Worm (Caenorhabditis elegans) whole organism, L3 larva: ENCODE measurements around the gene F35H10.2.
A peak's percentile ranks its signal among the peaks of the same experiment; 100 is the strongest.

Source experiments
- R02D3.7 ChIP-seq: fragments of 150-350 bp; optimal IDR thresholded peaks from 2 replicates; lab custom pipeline; 2014; ENCODE audit warnings: missing biosample characterization, missing genetic modification characterization
- ZK546.5 ChIP-seq: sonication (generic microtip); optimal IDR thresholded peaks from 2 replicates; lab custom pipeline; 2017; ENCODE audit warnings: missing biosample characterization, missing genetic modification characterization
- aly-2 ChIP-seq: fragments of 150-350 bp; optimal IDR thresholded peaks from 2 replicates; lab custom pipeline; 2014; ENCODE audit warnings: missing biosample characterization, missing genetic modification characterization
- ceh-16 ChIP-seq: sonication (generic microtip); optimal IDR thresholded peaks from 2 replicates; lab custom pipeline; 2017; ENCODE audit warnings: missing biosample characterization, missing genetic modification characterization
- ceh-28 ChIP-seq: fragments of 150-350 bp; optimal IDR thresholded peaks from 2 replicates; lab custom pipeline; 2014; ENCODE audit warnings: missing biosample characterization, missing genetic modification reagents, missing genetic modification characterization
- ceh-82 ChIP-seq: fragments of 150-350 bp; optimal IDR thresholded peaks from 2 replicates; lab custom pipeline; 2014; ENCODE audit warnings: missing biosample characterization, missing genetic modification characterization
- ceh-9 ChIP-seq: sonication (generic microtip); optimal IDR thresholded peaks from 2 replicates; lab custom pipeline; 2018; ENCODE audit warnings: missing biosample characterization, missing genetic modification characterization
- egl-27 ChIP-seq: sonication (generic microtip); optimal IDR thresholded peaks from 4 replicates; lab custom pipeline; 2017; ENCODE audit warnings: missing biosample characterization, missing genetic modification reagents, missing genetic modification characterization
- egl-5 ChIP-seq: fragments of 150-350 bp; optimal IDR thresholded peaks from 2 replicates; lab custom pipeline; 2017; ENCODE audit warnings: missing biosample characterization, missing genetic modification reagents, missing genetic modification characterization, inconsistent platforms
- elt-1 ChIP-seq: fragments of 150-350 bp; optimal IDR thresholded peaks from 2 replicates; lab custom pipeline; 2014; ENCODE audit warnings: missing biosample characterization, missing genetic modification characterization
- elt-2 ChIP-seq: sonication (generic microtip); optimal IDR thresholded peaks from 2 replicates; lab custom pipeline; 2016; ENCODE audit warnings: missing genetic modification reagents, mild to moderate bottlenecking, missing genetic modification characterization, missing compliant biosample characterization
- fkh-10 ChIP-seq: sonication (generic microtip); optimal IDR thresholded peaks from 2 replicates; lab custom pipeline; 2017; ENCODE audit warnings: missing biosample characterization, missing genetic modification reagents, missing genetic modification characterization
- fos-1 ChIP-seq: fragments of 150-350 bp; optimal IDR thresholded peaks from 2 replicates; lab custom pipeline; 2014; ENCODE audit warnings: missing biosample characterization, missing genetic modification characterization
- hmg-11 ChIP-seq: sonication (generic microtip); optimal IDR thresholded peaks from 2 replicates; lab custom pipeline; 2016; ENCODE audit warnings: missing genetic modification characterization, missing compliant biosample characterization
- jun-1 ChIP-seq: fragments of 150-350 bp; optimal IDR thresholded peaks from 2 replicates; lab custom pipeline; 2014; ENCODE audit warnings: missing biosample characterization, missing genetic modification reagents, missing genetic modification characterization
- lin-15B ChIP-seq: fragments of 150-350 bp; optimal IDR thresholded peaks from 2 replicates; lab custom pipeline; 2014; ENCODE audit warnings: missing biosample characterization, missing genetic modification characterization
- lin-39 ChIP-seq: fragments of 150-350 bp; optimal IDR thresholded peaks from 2 replicates; lab custom pipeline; 2018; ENCODE audit warnings: missing biosample characterization, missing genetic modification reagents, missing genetic modification characterization
- lsy-12 ChIP-seq: sonication (generic microtip); optimal IDR thresholded peaks from 2 replicates; lab custom pipeline; 2016; ENCODE audit warnings: mild to moderate bottlenecking, missing genetic modification characterization, missing compliant biosample characterization
- mdl-1 ChIP-seq: fragments of 150-350 bp; optimal IDR thresholded peaks from 2 replicates; lab custom pipeline; 2014; ENCODE audit warnings: missing biosample characterization, missing genetic modification characterization
- mml-1 ChIP-seq: fragments of 150-350 bp; sonication (generic microtip); optimal IDR thresholded peaks from 3 replicates; lab custom pipeline; 2014; ENCODE audit warnings: missing biosample characterization, missing genetic modification characterization
- nfya-1 ChIP-seq: sonication (generic microtip); optimal IDR thresholded peaks from 2 replicates; lab custom pipeline; 2017; ENCODE audit warnings: missing genetic modification characterization, mild to moderate bottlenecking, missing compliant biosample characterization, antibody characterized with exemption, moderate library complexity; ENCODE audit not compliant: insufficient read depth
- nhr-11 ChIP-seq: fragments of 150-350 bp; optimal IDR thresholded peaks from 2 replicates; lab custom pipeline; 2014; ENCODE audit warnings: missing biosample characterization, missing genetic modification characterization
- nhr-12 ChIP-seq: fragments of 150-350 bp; optimal IDR thresholded peaks from 2 replicates; lab custom pipeline; 2014; ENCODE audit warnings: missing biosample characterization, missing genetic modification characterization
- nhr-23 ChIP-seq: fragments of 150-350 bp; optimal IDR thresholded peaks from 2 replicates; lab custom pipeline; 2014; ENCODE audit warnings: missing biosample characterization, missing genetic modification reagents, missing genetic modification characterization
- nhr-25 ChIP-seq: sonication (generic microtip); optimal IDR thresholded peaks from 2 replicates; lab custom pipeline; 2017; ENCODE audit warnings: missing biosample characterization, missing genetic modification characterization
- nhr-43 ChIP-seq: sonication (generic microtip); optimal IDR thresholded peaks from 2 replicates; lab custom pipeline; 2016; ENCODE audit warnings: mild to moderate bottlenecking, missing genetic modification characterization, missing compliant biosample characterization; ENCODE audit not compliant: poor library complexity, severe bottlenecking
- nhr-76 ChIP-seq: fragments of 150-350 bp; sonication (generic microtip); optimal IDR thresholded peaks from 5 replicates; lab custom pipeline; 2014; ENCODE audit warnings: missing biosample characterization, missing genetic modification characterization
- pha-4 ChIP-seq: fragments of 150-350 bp; optimal IDR thresholded peaks from 2 replicates; lab custom pipeline; 2014; ENCODE audit warnings: missing biosample characterization, missing genetic modification reagents, missing genetic modification characterization
- pqm-1 ChIP-seq: fragments of 150-350 bp; optimal IDR thresholded peaks from 2 replicates; lab custom pipeline; 2017; ENCODE audit warnings: missing biosample characterization, missing genetic modification characterization, inconsistent platforms
- sea-2 ChIP-seq: fragments of 150-350 bp; sonication (generic microtip); optimal IDR thresholded peaks from 4 replicates; lab custom pipeline; 2014; ENCODE audit warnings: missing biosample characterization, missing genetic modification reagents, missing genetic modification characterization
- snpc-4 ChIP-seq: fragments of 150-350 bp; optimal IDR thresholded peaks from 2 replicates; lab custom pipeline; 2014; ENCODE audit warnings: missing biosample characterization, missing genetic modification characterization
- tbx-2 ChIP-seq: sonication (generic microtip); optimal IDR thresholded peaks from 2 replicates; lab custom pipeline; 2016; ENCODE audit warnings: mild to moderate bottlenecking, missing genetic modification characterization, missing compliant biosample characterization
- unc-39 ChIP-seq: sonication (generic microtip); optimal IDR thresholded peaks from 4 replicates; lab custom pipeline; 2017; ENCODE audit warnings: missing biosample characterization, missing genetic modification characterization
- zag-1 ChIP-seq: fragments of 150-350 bp; optimal IDR thresholded peaks from 2 replicates; lab custom pipeline; 2014; ENCODE audit warnings: missing biosample characterization, missing genetic modification characterization
- ztf-11 ChIP-seq: fragments of 150-350 bp; optimal IDR thresholded peaks from 2 replicates; lab custom pipeline; 2014; ENCODE audit warnings: missing biosample characterization, missing genetic modification characterization
- ztf-4 ChIP-seq: fragments of 150-350 bp; optimal IDR thresholded peaks from 2 replicates; lab custom pipeline; 2014; ENCODE audit warnings: missing biosample characterization, missing genetic modification characterization

The F35H10.2 gene

DNA sequence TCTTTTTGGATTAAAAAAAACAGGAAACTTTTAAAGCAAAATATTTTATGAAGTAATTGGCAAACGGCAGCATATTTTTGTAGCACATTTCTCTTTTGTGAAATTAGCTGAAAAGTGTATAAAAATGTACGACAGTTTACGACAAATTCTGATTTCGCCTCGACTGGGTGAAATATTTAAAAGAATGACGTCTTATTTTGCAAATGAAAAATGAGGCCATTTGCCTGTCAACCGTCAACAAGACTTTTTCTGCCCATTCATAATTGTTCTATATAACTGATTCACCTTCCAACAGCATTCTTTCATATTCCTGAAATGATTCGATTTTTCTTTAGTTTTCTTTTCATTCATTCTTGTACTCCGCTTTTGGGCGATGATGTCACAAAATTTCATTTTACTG, 26.6 kb downstream of the F35H10.2 start, which contains the start of the genes F17E9.2 and col-116:
F17E9.2 (plus strand) TSS at position 301 of the 400 bp plus-strand sequence.
col-116 (plus strand) TSS at position 315 of the 400 bp plus-strand sequence.
- no peak for TF ChIP-seq egl-5 (tag; lab: Kevin White, UChicago)
- TF ChIP-seq elt-2: no peak
- TF ChIP-seq nfya-1 (tag; lab: Kevin White, UChicago): no peak
- TF ChIP-seq pqm-1: no peak
- TF ChIP-seq lin-15B (tag; lab: Kevin White, UChicago): no peak
- no peak for TF ChIP-seq elt-1 (tag; lab: Kevin White, UChicago)
- TF ChIP-seq egl-27: no peak
- TF ChIP-seq mdl-1 (tag; lab: Kevin White, UChicago): no peak
- no peak for TF ChIP-seq zag-1 (tag; lab: Kevin White, UChicago)
- TF ChIP-seq ceh-16 (tag; lab: Kevin White, UChicago): no peak
- no peak for TF ChIP-seq fos-1 (tag; lab: Kevin White, UChicago)
- no peak for TF ChIP-seq aly-2 (tag; lab: Kevin White, UChicago)
- TF ChIP-seq ZK546.5 (tag; lab: Kevin White, UChicago): no peak
- TF ChIP-seq nhr-23 (tag; lab: Kevin White, UChicago): no peak

- TF ChIP-seq snpc-4 (tag; lab: Kevin White, UChicago) (no peak), nhr-11 (tag; lab: Kevin White, UChicago) (no peak), mdl-1 (tag; lab: Kevin White, UChicago) (no peak), sea-2 (GFP tag; lab: Kevin White, UChicago) (no peak), hmg-11 (no peak), ZK546.5 (tag; lab: Kevin White, UChicago) (no peak), nhr-43 (tag; lab: Kevin White, UChicago) (no peak), zag-1 (tag; lab: Kevin White, UChicago) (no peak)
Measured at ce11 chrIV:8357299-8357698, 28.3 kb downstream of the F35H10.2 start.

- TF ChIP-seq ceh-28 (tag; lab: Kevin White, UChicago): no peak
- no peak for TF ChIP-seq unc-39 (tag; lab: Kevin White, UChicago)
- TF ChIP-seq jun-1: no peak
- TF ChIP-seq nhr-43 (tag; lab: Kevin White, UChicago): no peak
- TF ChIP-seq ceh-16 (tag; lab: Kevin White, UChicago): no peak
- TF ChIP-seq pha-4 (tag; lab: Kevin White, UChicago): no peak
- no peak for TF ChIP-seq lsy-12
- no peak for TF ChIP-seq lin-15B (tag; lab: Kevin White, UChicago)
- TF ChIP-seq sea-2 (GFP tag; lab: Kevin White, UChicago): no peak
- no peak for TF ChIP-seq lin-39 (tag; lab: Kevin White, UChicago)
- no peak for TF ChIP-seq ztf-11 (tag; lab: Kevin White, UChicago)
- no peak for TF ChIP-seq ceh-82 (tag; lab: Kevin White, UChicago)
- TF ChIP-seq nhr-25 (tag; lab: Kevin White, UChicago): no peak
- no peak for TF ChIP-seq nhr-23 (tag; lab: Kevin White, UChicago)
- no peak for TF ChIP-seq mdl-1 (tag; lab: Kevin White, UChicago)
- TF ChIP-seq ceh-9 (tag; lab: Kevin White, UChicago): no peak
- TF ChIP-seq R02D3.7: no peak
- TF ChIP-seq ztf-4: no peak
- TF ChIP-seq pqm-1: no peak
- no peak for TF ChIP-seq tbx-2 (tag; lab: Kevin White, UChicago)
- TF ChIP-seq, all 47 proteins: peak for 0
Measured at ce11 chrIV:8358492-8358891, 29.5 kb downstream of the F35H10.2 start, which contains the start of gene D2096.13. Gene D2096.13 (minus strand): TSS chrIV:8358592.

ce11 chrIV:8359716-8360407, 30.8 kb downstream of the F35H10.2 start, which contains the start of gene D2096.5:
Gene D2096.5 (minus strand): TSS chrIV:8359766.
- TF ChIP-seq ZK546.5 (tag; lab: Kevin White, UChicago): no peak
- peak; percentile 31 for TF ChIP-seq nfya-1 (tag; lab: Kevin White, UChicago)
- TF ChIP-seq lin-15B (tag; lab: Kevin White, UChicago): peak; percentile 23
- peak; percentile 29 for TF ChIP-seq pqm-1

DNA sequence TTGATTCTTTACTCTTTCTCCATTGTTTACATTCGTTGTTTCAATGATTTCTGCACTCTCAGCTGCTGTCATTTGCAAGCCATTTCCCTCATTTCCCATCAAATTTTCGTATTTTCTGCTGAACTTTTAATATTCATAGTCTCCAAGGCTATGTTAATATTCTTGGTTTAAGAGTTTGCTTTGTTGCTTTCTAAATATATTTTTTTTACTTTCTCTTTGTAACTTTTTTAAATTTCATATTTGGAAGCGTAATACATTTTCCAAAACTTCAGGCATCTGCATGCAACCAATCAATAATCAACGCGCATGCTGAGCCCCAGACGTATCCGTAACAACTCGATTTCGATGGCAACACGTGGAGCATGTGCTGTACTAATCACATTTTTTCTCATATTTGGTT, 31.8 kb downstream of the F35H10.2 start, which contains the start of gene sqv-1:
sqv-1 (plus strand) TSS at position 301 of the 400 bp plus-strand sequence.
- no peak for TF ChIP-seq fkh-10 (GFP tag; lab: Kevin White, UChicago)
- no peak for TF ChIP-seq nhr-76
- no peak for TF ChIP-seq mml-1 (tag; lab: Kevin White, UChicago)
- TF ChIP-seq nhr-11 (tag; lab: Kevin White, UChicago): no peak
- peak; percentile 41 for TF ChIP-seq pha-4 (tag; lab: Kevin White, UChicago)
- TF ChIP-seq ZK546.5 (tag; lab: Kevin White, UChicago): no peak
- no peak for TF ChIP-seq nhr-12 (tag; lab: Kevin White, UChicago)
- TF ChIP-seq, all 47 proteins: peak for 1
